Worm (Caenorhabditis elegans) whole organism, young adult: ENCODE results near the gene btb-2.

Experiments
- B0019.2 ChIP-seq: fragments of 200-800 bp; sonication (Bioruptor generic); conservative IDR thresholded peaks from 2 replicates; pipeline ENCODE4 v1.3.6; 2022; ENCODE audit warnings: missing genetic modification reagents, missing genetic modification characterization, missing compliant biosample characterization
- B0261.1 ChIP-seq: sonication (generic microtip); optimal IDR thresholded peaks from 2 replicates; lab custom pipeline; 2016; ENCODE audit warnings: mild to moderate bottlenecking, missing genetic modification characterization, moderate library complexity, missing compliant biosample characterization
- B0336.3 ChIP-seq: fragments of 200-800 bp; sonication (Bioruptor generic); IDR thresholded peaks from 2 replicates; pipeline ENCODE4 v1.3.6; 2022; ENCODE audit warnings: missing genetic modification characterization, missing compliant biosample characterization
- C06A6.2 ChIP-seq: fragments of 200-800 bp; sonication (Bioruptor generic); conservative IDR thresholded peaks from 2 replicates; pipeline ENCODE4 v1.3.6; 2022; ENCODE audit warnings: missing genetic modification characterization, missing compliant biosample characterization
- F39B2.1 ChIP-seq: fragments of 200-800 bp; sonication (Bioruptor generic); IDR thresholded peaks from 2 replicates; pipeline ENCODE4 v1.3.6; 2022; ENCODE audit warnings: missing genetic modification reagents, missing genetic modification characterization, missing compliant biosample characterization
- F49E8.2 ChIP-seq: sonication (generic microtip); optimal IDR thresholded peaks from 3 replicates; lab custom pipeline; 2017; ENCODE audit warnings: missing genetic modification characterization, mild to moderate bottlenecking, missing compliant biosample characterization, antibody characterized with exemption, moderate library complexity; ENCODE audit not compliant: insufficient read depth
- K12H6.12 ChIP-seq: fragments of 200-800 bp; sonication (Bioruptor generic); optimal IDR thresholded peaks from 2 replicates; lab custom pipeline; 2018; ENCODE audit warnings: mild to moderate bottlenecking, missing genetic modification characterization, missing compliant biosample characterization
- T26A5.8 ChIP-seq: sonication (generic microtip); optimal IDR thresholded peaks from 2 replicates; lab custom pipeline; 2016; ENCODE audit warnings: missing genetic modification characterization, missing compliant biosample characterization
- Y67H2A.10 ChIP-seq: fragments of 200-800 bp; sonication (Bioruptor generic); conservative IDR thresholded peaks from 2 replicates; pipeline ENCODE4 v1.3.6; 2022; ENCODE audit warnings: missing genetic modification reagents, missing genetic modification characterization, missing compliant biosample characterization
- Y79H2A.3 ChIP-seq: fragments of 200-800 bp; sonication (Bioruptor generic); conservative IDR thresholded peaks from 2 replicates; pipeline ENCODE4 v1.3.6; 2022; ENCODE audit warnings: missing genetic modification reagents, missing genetic modification characterization, missing compliant biosample characterization
- Y95B8A.8 ChIP-seq: fragments of 200-800 bp; sonication (Bioruptor generic); IDR thresholded peaks from 2 replicates; pipeline ENCODE4 v1.3.6; 2022; ENCODE audit warnings: missing genetic modification reagents, missing genetic modification characterization, missing compliant biosample characterization
- attf-3 ChIP-seq: fragments of 200-800 bp; sonication (Bioruptor generic); conservative IDR thresholded peaks from 2 replicates; pipeline ENCODE4 v1.3.6; 2022; ENCODE audit warnings: missing genetic modification reagents, missing genetic modification characterization, missing compliant biosample characterization
- attf-5 ChIP-seq: fragments of 200-800 bp; sonication (Bioruptor generic); optimal IDR thresholded peaks from 2 replicates; lab custom pipeline; 2018; ENCODE audit warnings: mild to moderate bottlenecking, missing genetic modification characterization, missing compliant biosample characterization
- ceh-100 ChIP-seq: fragments of 200-800 bp; sonication (Bioruptor generic); IDR thresholded peaks from 2 replicates; pipeline ENCODE4 v1.3.6; 2022; ENCODE audit warnings: missing genetic modification reagents, missing genetic modification characterization, missing compliant biosample characterization
- ceh-27 ChIP-seq: fragments of 200-800 bp; sonication (Bioruptor generic); optimal IDR thresholded peaks from 2 replicates; lab custom pipeline; 2018; ENCODE audit warnings: mild to moderate bottlenecking, missing genetic modification characterization, moderate library complexity, missing compliant biosample characterization
- ceh-91 ChIP-seq: fragments of 200-800 bp; sonication (Bioruptor generic); IDR thresholded peaks from 2 replicates; pipeline ENCODE4 v1.3.6; 2022; ENCODE audit warnings: missing genetic modification reagents, missing genetic modification characterization, missing compliant biosample characterization
- dox-1 ChIP-seq: fragments of 200-800 bp; sonication (Bioruptor generic); IDR thresholded peaks from 2 replicates; pipeline ENCODE4 v1.3.6; 2022; ENCODE audit warnings: missing genetic modification reagents, missing genetic modification characterization, missing compliant biosample characterization
- fkh-3 ChIP-seq: sonication (generic microtip); optimal IDR thresholded peaks from 2 replicates; lab custom pipeline; 2016; ENCODE audit warnings: mild to moderate bottlenecking, missing genetic modification characterization, missing compliant biosample characterization
- hlh-26 ChIP-seq: fragments of 200-800 bp; sonication (Bioruptor generic); conservative IDR thresholded peaks from 2 replicates; pipeline ENCODE4 v1.3.6; 2022; ENCODE audit warnings: missing genetic modification reagents, missing genetic modification characterization, missing compliant biosample characterization
- madf-10 ChIP-seq: sonication (generic microtip); optimal IDR thresholded peaks from 2 replicates; lab custom pipeline; 2016; ENCODE audit warnings: mild to moderate bottlenecking, missing genetic modification characterization, missing compliant biosample characterization
- mcd-1 ChIP-seq: fragments of 200-800 bp; sonication (Bioruptor generic); IDR thresholded peaks from 2 replicates; pipeline ENCODE4 v1.3.6; 2022; ENCODE audit warnings: missing genetic modification reagents, missing genetic modification characterization, missing compliant biosample characterization
- mes-4 ChIP-seq: sonication (generic microtip); optimal IDR thresholded peaks from 2 replicates; lab custom pipeline; 2016; ENCODE audit warnings: missing genotype, missing genetic modification characterization, missing compliant biosample characterization
- nfya-1 ChIP-seq: sonication (generic microtip); optimal IDR thresholded peaks from 2 replicates; lab custom pipeline; 2017; ENCODE audit warnings: antibody characterized with exemption, missing compliant biosample characterization, missing genetic modification characterization, borderline replicate concordance; ENCODE audit not compliant: insufficient read depth
- nfyb-1 ChIP-seq: fragments of 200-800 bp; sonication (Bioruptor generic); IDR thresholded peaks from 2 replicates; pipeline ENCODE4 v1.3.6; 2022; ENCODE audit warnings: missing genetic modification reagents, missing genetic modification characterization, missing compliant biosample characterization
- pbrm-1 ChIP-seq: fragments of 200-800 bp; sonication (Bioruptor generic); IDR thresholded peaks from 2 replicates; pipeline ENCODE4 v1.3.6; 2022; ENCODE audit warnings: missing genetic modification reagents, missing genetic modification characterization, missing compliant biosample characterization
- rcor-1 ChIP-seq: fragments of 200-800 bp; sonication (Bioruptor generic); IDR thresholded peaks from 2 replicates; pipeline ENCODE4 v1.3.6; 2022; ENCODE audit warnings: missing genetic modification reagents, missing genetic modification characterization, missing compliant biosample characterization
- repo-1 ChIP-seq: sonication (generic microtip); optimal IDR thresholded peaks from 2 replicates; lab custom pipeline; 2017; ENCODE audit warnings: mild to moderate bottlenecking, missing genetic modification characterization, missing compliant biosample characterization
- sdz-38 ChIP-seq: sonication (generic microtip); optimal IDR thresholded peaks from 2 replicates; lab custom pipeline; 2016; ENCODE audit warnings: missing genotype, missing genetic modification characterization, missing compliant biosample characterization
- snpc-3.4 ChIP-seq: sonication (generic microtip); optimal IDR thresholded peaks from 2 replicates; lab custom pipeline; 2017; ENCODE audit warnings: missing genetic modification characterization, mild to moderate bottlenecking, missing compliant biosample characterization, antibody characterized with exemption, moderate library complexity, missing genotype, missing genetic modification reagents
- somi-1 ChIP-seq: fragments of 200-800 bp; sonication (Bioruptor generic); optimal IDR thresholded peaks from 2 replicates; lab custom pipeline; 2018; ENCODE audit warnings: mild to moderate bottlenecking, missing genetic modification characterization, missing compliant biosample characterization
- sptf-2 ChIP-seq: fragments of 200-800 bp; sonication (Bioruptor generic); optimal IDR thresholded peaks from 2 replicates; lab custom pipeline; 2018; ENCODE audit warnings: mild to moderate bottlenecking, missing genetic modification characterization, missing compliant biosample characterization
- tlf-1 ChIP-seq: fragments of 200-800 bp; sonication (Bioruptor generic); optimal IDR thresholded peaks from 2 replicates; lab custom pipeline; 2018; ENCODE audit warnings: mild to moderate bottlenecking, missing genetic modification characterization, missing compliant biosample characterization
- unc-130 ChIP-seq: sonication (generic microtip); optimal IDR thresholded peaks from 2 replicates; lab custom pipeline; 2016; ENCODE audit warnings: missing genetic modification reagents, missing genetic modification characterization, missing compliant biosample characterization
- xnd-1 ChIP-seq: sonication (generic microtip); optimal IDR thresholded peaks from 2 replicates; lab custom pipeline; 2016; ENCODE audit warnings: missing genotype, missing genetic modification reagents, missing genetic modification characterization, missing compliant biosample characterization
- zfh-2 ChIP-seq: fragments of 200-800 bp; sonication (Bioruptor generic); conservative IDR thresholded peaks from 2 replicates; pipeline ENCODE4 v1.3.6; 2022; ENCODE audit warnings: missing genetic modification reagents, missing genetic modification characterization, missing compliant biosample characterization
- ztf-18 ChIP-seq: sonication (generic microtip); optimal IDR thresholded peaks from 2 replicates; lab custom pipeline; 2016; ENCODE audit warnings: missing genotype, mild to moderate bottlenecking, missing genetic modification characterization, missing compliant biosample characterization
- ztf-28 ChIP-seq: fragments of 200-800 bp; sonication (Bioruptor generic); IDR thresholded peaks from 2 replicates; pipeline ENCODE4 v1.3.6; 2022; ENCODE audit warnings: missing genetic modification reagents, missing genetic modification characterization, missing compliant biosample characterization

Gene btb-2

DNA sequence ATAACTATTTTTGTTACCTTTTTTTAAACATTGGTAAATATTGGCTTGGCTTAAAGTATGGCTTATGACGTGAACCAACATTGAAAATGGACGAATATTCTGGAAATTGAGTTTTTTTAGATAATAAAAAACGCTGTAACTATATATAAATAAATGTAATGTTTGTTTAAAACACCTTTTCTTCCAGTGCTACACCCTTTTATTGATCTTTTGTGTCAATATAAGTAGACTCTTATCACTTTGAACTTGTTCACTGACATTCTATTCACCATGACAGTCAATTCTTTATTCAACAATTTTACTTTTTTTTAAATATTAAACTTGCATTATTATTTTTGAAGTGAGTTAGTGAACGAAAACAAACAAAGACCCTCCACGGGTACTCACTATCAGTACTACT, 1.5 kb downstream of the btb-2 start, which contains the start of gene T25D10.1:
TSS of gene T25D10.1 (plus strand) at position 169 of the 400 bp plus-strand sequence.
- TF ChIP-seq fkh-3 (tag; lab: Kevin White, UChicago) = no peak
- no peak for TF ChIP-seq sptf-2 (GFP tag; lab: Kevin White, UChicago)
- no peak for TF ChIP-seq nfyb-1 (GFP tag; lab: Robert Waterston, UW)
- TF ChIP-seq attf-3 (GFP tag; lab: Robert Waterston, UW) = no peak
- no peak for TF ChIP-seq ceh-100
- no peak for TF ChIP-seq unc-130
- no peak for TF ChIP-seq ceh-27 (GFP tag; lab: Kevin White, UChicago)
- no peak for TF ChIP-seq attf-5 (GFP tag; lab: Kevin White, UChicago)
- TF ChIP-seq F39B2.1 (GFP tag; lab: Robert Waterston, UW) = no peak
- no peak for TF ChIP-seq dox-1

- no peak for TF ChIP-seq somi-1 (GFP tag; lab: Kevin White, UChicago)
- no peak for TF ChIP-seq xnd-1
- TF ChIP-seq B0261.1 (tag; lab: Kevin White, UChicago) = no peak
- TF ChIP-seq tlf-1 (GFP tag; lab: Kevin White, UChicago) = no peak
- no peak for TF ChIP-seq C06A6.2 (GFP tag; lab: Robert Waterston, UW)
- TF ChIP-seq sdz-38 (tag; lab: Kevin White, UChicago) = no peak
- TF ChIP-seq ceh-91 = no peak
- TF ChIP-seq pbrm-1 (GFP tag; lab: Robert Waterston, UW) = no peak
- TF ChIP-seq T26A5.8 (tag; lab: Kevin White, UChicago) = no peak
Observed at ce11 chrII:6407279-6407678, 5.5 kb downstream of the btb-2 start, which contains the start of gene spp-11. Gene spp-11 (minus strand): TSS chrII:6407379.

ce11 chrII:6409098-6409497, 7.3 kb downstream of the btb-2 start:
- no peak for TF ChIP-seq xnd-1

DNA sequence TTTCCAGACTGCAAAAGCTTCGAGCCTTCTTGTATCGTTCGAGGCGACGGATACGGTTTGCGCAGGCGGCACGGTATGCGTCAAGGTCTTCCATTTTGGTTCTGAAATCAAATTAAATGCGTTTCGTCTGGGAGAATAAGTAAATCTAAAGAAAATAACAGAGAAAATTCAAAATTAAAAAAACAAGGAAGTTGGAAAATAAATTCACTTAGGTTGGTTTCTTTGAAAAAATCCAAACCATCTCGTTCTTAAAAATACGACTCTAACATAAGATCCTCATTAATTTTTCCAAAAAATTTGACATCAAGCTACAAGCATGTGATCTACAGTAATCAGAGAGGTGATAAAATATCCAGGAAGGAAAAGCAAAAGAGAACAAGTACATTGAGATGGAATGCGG, 8.4 kb downstream of the btb-2 start, which contains the start of gene T25D10.4:
TSS of gene T25D10.4 (minus strand) at position 101 of the 400 bp plus-strand sequence.
- TF ChIP-seq mes-4 (tag; lab: Kevin White, UChicago) (no peak), hlh-26 (no peak), nfya-1 (tag; lab: Kevin White, UChicago) (no peak), Y67H2A.10 (GFP tag; lab: Robert Waterston, UW) (no peak), zfh-2 (GFP tag; lab: Robert Waterston, UW) (no peak), rcor-1 (GFP tag; lab: Robert Waterston, UW) (no peak), madf-10 (tag; lab: Kevin White, UChicago) (no peak), Y79H2A.3 (GFP tag; lab: Robert Waterston, UW) (no peak), B0336.3 (GFP tag; lab: Robert Waterston, UW) (no peak), B0019.2 (GFP tag; lab: Robert Waterston, UW) (no peak), snpc-3.4 (tag; lab: Kevin White, UChicago) (no peak), Y95B8A.8 (GFP tag; lab: Robert Waterston, UW) (no peak), ztf-18 (tag; lab: Kevin White, UChicago) (no peak), ztf-28 (GFP tag; lab: Robert Waterston, UW) (no peak), repo-1 (tag; lab: Kevin White, UChicago) (no peak), F49E8.2 (tag; lab: Kevin White, UChicago) (no peak), mcd-1 (GFP tag; lab: Robert Waterston, UW) (no peak), F39B2.1 (GFP tag; lab: Robert Waterston, UW) (no peak), K12H6.12 (tag; lab: Kevin White, UChicago) (no peak), sdz-38 (tag; lab: Kevin White, UChicago) (no peak)
- TF ChIP-seq, all 124 proteins: peak for 0
